Worm (Caenorhabditis elegans) whole organism, L1 larva: ENCODE data around the gene flp-27.

ENCODE experiments used
- ceh-88 ChIP-seq: fragments of 200-800 bp; sonication (Bioruptor generic); IDR thresholded peaks from 2 replicates; pipeline ENCODE4 v1.3.6; 2022; ENCODE audit warnings: missing genetic modification characterization, missing compliant biosample characterization
- elt-2 ChIP-seq: sonication (generic microtip); optimal IDR thresholded peaks from 2 replicates; lab custom pipeline; 2016; ENCODE audit warnings: missing genetic modification characterization, mild to moderate bottlenecking, inconsistent platforms, missing compliant biosample characterization, missing genetic modification reagents
- ets-5 ChIP-seq: fragments of 200-800 bp; sonication (Bioruptor generic); IDR thresholded peaks from 2 replicates; pipeline ENCODE4 v1.3.6; 2022; ENCODE audit warnings: missing genetic modification characterization, missing compliant biosample characterization
- fkh-10 ChIP-seq: sonication (generic microtip); optimal IDR thresholded peaks from 2 replicates; lab custom pipeline; 2017; ENCODE audit warnings: missing biosample characterization, missing genetic modification reagents, missing genetic modification characterization
- fkh-8 ChIP-seq: sonication (generic microtip); optimal IDR thresholded peaks from 2 replicates; lab custom pipeline; 2016; ENCODE audit warnings: mild to moderate bottlenecking, missing genetic modification characterization, missing compliant biosample characterization
- lin-13 ChIP-seq: fragments of 150-350 bp; optimal IDR thresholded peaks from 2 replicates; lab custom pipeline; 2014; ENCODE audit warnings: missing biosample characterization, missing genetic modification reagents, missing genetic modification characterization
- nhr-90 ChIP-seq: sonication (generic microtip); optimal IDR thresholded peaks from 2 replicates; lab custom pipeline; 2016; ENCODE audit warnings: mild to moderate bottlenecking, missing genetic modification characterization, missing compliant biosample characterization; ENCODE audit not compliant: poor library complexity
- pag-3 ChIP-seq: sonication (generic microtip); optimal IDR thresholded peaks from 2 replicates; lab custom pipeline; 2017; ENCODE audit warnings: missing genetic modification characterization, mild to moderate bottlenecking, missing compliant biosample characterization, antibody characterized with exemption, borderline replicate concordance; ENCODE audit not compliant: insufficient read depth
- sox-4 ChIP-seq: sonication (generic microtip); optimal IDR thresholded peaks from 2 replicates; lab custom pipeline; 2016; ENCODE audit warnings: missing genetic modification characterization, missing compliant biosample characterization

The flp-27 gene

ce11 chrII:5730343-5731083 lies 49.7 kb downstream of the flp-27 start, which contains the start of the genes C18A3.7 and C18A3.11:
Gene C18A3.7, minus strand, starts transcription at chrII:5730443.
Gene C18A3.11, plus strand, starts transcription at chrII:5731033.
- TF ChIP-seq fkh-8 (tag; lab: Kevin White, UChicago) (no peak), ceh-88 (GFP tag; lab: Robert Waterston, UW) (no peak), elt-2 (tag; lab: Kevin White, UChicago) (no peak), fkh-10 (GFP tag; lab: Kevin White, UChicago) (no peak), ets-5 (GFP tag; lab: Robert Waterston, UW) (no peak), lin-13 (GFP tag; lab: Kevin White, UChicago) (no peak), nhr-90 (no peak), sox-4 (tag; lab: Kevin White, UChicago) (no peak), pag-3 (tag; lab: Kevin White, UChicago) (no peak)
